Fruit fly (Drosophila melanogaster): ENCODE measurements around the gene CG32022.

CG32022 gene

DNA sequence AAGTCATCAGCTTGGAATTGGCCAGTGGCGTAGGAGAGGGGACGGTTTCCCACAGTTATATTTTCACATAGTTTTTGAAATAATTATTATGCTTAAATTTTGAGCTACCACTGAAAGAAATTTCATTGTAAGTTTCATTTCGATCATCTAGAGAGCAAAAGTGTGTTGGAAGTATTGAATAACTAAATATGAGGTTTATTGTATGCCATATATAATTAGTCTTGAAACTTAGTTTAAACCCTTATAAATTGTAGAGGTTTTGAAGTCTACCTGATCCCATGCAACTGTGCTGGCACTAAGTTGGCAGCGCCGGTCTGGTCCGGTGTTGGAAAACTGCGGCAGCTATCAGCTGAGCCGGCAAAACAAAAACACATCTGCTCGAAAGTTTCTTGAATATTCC lies at the start of gene CG32022, which contains the start of gene CG6511 (continued):
- TF ChIP-seq CG7963 (GFP tag; IDR thresholded peaks at IDR 0.05; ENCODE audit: partially characterized antibody) (no peak), CG11504 (tag; optimal IDR thresholded peaks at IDR 0.05) (peak; percentile 95), CoRest (tag; optimal IDR thresholded peaks at IDR 0.05) (peak; percentile 99), CG17912 (GFP tag; optimal IDR thresholded peaks at IDR 0.05) (peak; percentile 86), pros (GFP tag; optimal IDR thresholded peaks at IDR 0.05) (peak; percentile 66), Dp (GFP tag; optimal IDR thresholded peaks at IDR 0.05) (peak; percentile 46), jumu (GFP tag; optimal IDR thresholded peaks at IDR 0.05) (peak; percentile 97), Hr39 (optimal IDR thresholded peaks at IDR 0.05) (peak; percentile 55), repo (GFP tag; optimal IDR thresholded peaks at IDR 0.05) (peak; percentile 92), Oli (tag; optimal IDR thresholded peaks at IDR 0.05) (peak; percentile 97), onecut (GFP tag; IDR thresholded peaks at IDR 0.05) (peak; percentile 87), slbo (GFP tag; IDR thresholded peaks at IDR 0.05) (peak; percentile 98), CG33213 (GFP tag; optimal IDR thresholded peaks at IDR 0.05) (peak; percentile 95), CG6254 (GFP tag; optimal IDR thresholded peaks at IDR 0.05) (peak; percentile 82), CG31388 (GFP tag; optimal IDR thresholded peaks at IDR 0.05) (peak; percentile 89), CG11085 (GFP tag; IDR thresholded peaks at IDR 0.05) (peak; percentile 93), Ssrp (tag; optimal IDR thresholded peaks at IDR 0.05) (peak; percentile 97), CG10979 (tag; optimal IDR thresholded peaks at IDR 0.05) (peak; percentile 95), Gsc (GFP tag; IDR thresholded peaks at IDR 0.05) (peak; percentile 88), ERR (GFP tag; optimal IDR thresholded peaks at IDR 0.05) (peak; percentile 93), nerfin-1 (tag; optimal IDR thresholded peaks at IDR 0.05) (peak; percentile 96), fd64A (GFP tag; optimal IDR thresholded peaks at IDR 0.05) (peak; percentile 63), CG34422 (GFP tag; IDR thresholded peaks at IDR 0.05) (peak; percentile 97), Trl (optimal IDR thresholded peaks at IDR 0.05) (no peak), Trl (GFP tag; optimal IDR thresholded peaks at IDR 0.05) (peak; percentile 97), jigr1 (GFP tag; IDR thresholded peaks at IDR 0.05) (peak; percentile 95), D19B (GFP tag; optimal IDR thresholded peaks at IDR 0.05) (peak; percentile 95), CG10274 (GFP tag; optimal IDR thresholded peaks at IDR 0.05) (peak; percentile 99), pfk (GFP tag; optimal IDR thresholded peaks at IDR 0.05) (peak; percentile 67), CG7556 (GFP tag; optimal IDR thresholded peaks at IDR 0.05) (peak; percentile 95), Doc2 (GFP tag; IDR thresholded peaks at IDR 0.05) (peak; percentile 87), slp2 (GFP tag; optimal IDR thresholded peaks at IDR 0.05) (peak; percentile 97), Optix (GFP tag; IDR thresholded peaks at IDR 0.05) (peak; percentile 85), CG14667 (GFP tag; IDR thresholded peaks at IDR 0.05) (peak; percentile 94), stwl (tag; optimal IDR thresholded peaks at IDR 0.05) (peak; percentile 75), ken (GFP tag; IDR thresholded peaks at IDR 0.05) (peak; percentile 94), CG32772 (GFP tag; IDR thresholded peaks at IDR 0.05) (peak; percentile 94), CrebB (tag; optimal IDR thresholded peaks at IDR 0.05) (peak; percentile 94), cg (GFP tag; optimal IDR thresholded peaks at IDR 0.05) (no peak), CG3407 (GFP tag; optimal IDR thresholded peaks at IDR 0.05) (peak; percentile 92), Hmr (GFP tag; optimal IDR thresholded peaks at IDR 0.05) (peak; percentile 97), sug (tag; optimal IDR thresholded peaks at IDR 0.05) (peak; percentile 98), CG8765 (GFP tag; IDR thresholded peaks at IDR 0.05) (peak; percentile 93), CG18764 (GFP tag; optimal IDR thresholded peaks at IDR 0.05) (peak; percentile 96), CG10543 (GFP tag; optimal IDR thresholded peaks at IDR 0.05) (peak; percentile 99), CG17829 (tag; optimal IDR thresholded peaks at IDR 0.05) (peak; percentile 96), Aef1 (GFP tag; IDR thresholded peaks at IDR 0.05) (peak; percentile 97), sob (GFP tag; IDR thresholded peaks at IDR 0.05) (peak; percentile 98), al (GFP tag; IDR thresholded peaks at IDR 0.05) (peak; percentile 96), MTF-1 (GFP tag; optimal IDR thresholded peaks at IDR 0.05; ENCODE audit: borderline replicate concordance) (peak; percentile 80), ewg (GFP tag; optimal IDR thresholded peaks at IDR 0.05) (peak; percentile 94), H15 (GFP tag; IDR thresholded peaks at IDR 0.05) (peak; percentile 95)
